Worm (Caenorhabditis elegans): ENCODE results near the gene npr-12.

Gene npr-12

DNA sequence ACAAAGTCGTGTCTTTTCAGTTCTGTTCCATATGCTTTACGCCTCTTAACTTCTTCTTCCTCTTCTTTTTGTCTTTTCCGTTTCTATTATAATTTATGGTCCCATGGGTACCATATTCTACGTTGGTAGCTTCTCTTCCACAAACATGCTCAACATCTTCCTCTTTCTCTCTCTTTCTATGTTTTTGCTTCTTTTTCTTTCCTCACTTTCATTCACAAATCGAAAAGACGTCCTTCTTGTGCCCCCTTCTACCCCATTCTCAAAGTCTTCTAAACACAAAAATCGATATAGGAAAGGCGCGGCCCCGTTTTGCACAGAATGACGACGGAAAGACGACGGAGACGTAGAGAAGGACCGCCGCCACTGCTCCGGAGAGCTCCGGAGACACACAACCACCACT is 21.2 kb upstream of the npr-12 start (continued):
- TF ChIP-seq lin-38 (GFP tag; IDR thresholded peaks at IDR 0.05): no peak
- TF ChIP-seq saeg-2 (GFP tag; IDR thresholded peaks at IDR 0.05): no peak
- TF ChIP-seq arid-1 (GFP tag; conservative IDR thresholded peaks at IDR 0.05): no peak
- TF ChIP-seq spr-3 (GFP tag; optimal IDR thresholded peaks at IDR 0.05): no peak
- TF ChIP-seq nhr-42 (GFP tag; IDR thresholded peaks at IDR 0.05): no peak
- no peak for TF ChIP-seq lin-13 (GFP tag; optimal IDR thresholded peaks at IDR 0.05)
- TF ChIP-seq egl-43 (GFP tag; IDR thresholded peaks at IDR 0.05): no peak
- no peak for TF ChIP-seq nhr-6 (tag; optimal IDR thresholded peaks at IDR 0.05)
- no peak for TF ChIP-seq fos-1 (tag; optimal IDR thresholded peaks at IDR 0.05)
- TF ChIP-seq hmg-1.1 (GFP tag; IDR thresholded peaks at IDR 0.05): peak; percentile 54; the same call in 1 of the 2 replicates
- TF ChIP-seq duxl-1 (tag; optimal IDR thresholded peaks at IDR 0.05; ENCODE audit: poor library complexity): no peak
- no peak for TF ChIP-seq tra-1 (GFP tag; IDR thresholded peaks at IDR 0.05)
- TF ChIP-seq madf-9 (GFP tag; conservative IDR thresholded peaks at IDR 0.05): no peak
- TF ChIP-seq daf-8 (GFP tag; IDR thresholded peaks at IDR 0.05): no peak
- peak; percentile 64; the same call in 1 of the 2 replicates for TF ChIP-seq ceh-20 (GFP tag; IDR thresholded peaks at IDR 0.05)

ce11 chrIV:6957341-6957740 is 19.9 kb upstream of the npr-12 start, which contains the start of gene jnk-1:
Gene jnk-1, plus strand, starts transcription at chrIV:6957641.
- no peak for TF ChIP-seq mes-2 (tag; optimal IDR thresholded peaks at IDR 0.05; ENCODE audit: poor library complexity, severe bottlenecking)
- no peak for TF ChIP-seq ctbp-1 (GFP tag; IDR thresholded peaks at IDR 0.05)
- TF ChIP-seq mxl-2 (GFP tag; conservative IDR thresholded peaks at IDR 0.05): no peak
- TF ChIP-seq zag-1 (tag; optimal IDR thresholded peaks at IDR 0.05): no peak
- no peak for TF ChIP-seq mdl-1 (tag; optimal IDR thresholded peaks at IDR 0.05)
- no peak for TF ChIP-seq duxl-1 (tag; optimal IDR thresholded peaks at IDR 0.05; ENCODE audit: poor library complexity)
- TF ChIP-seq ces-1 (GFP tag; optimal IDR thresholded peaks at IDR 0.05): no peak
- no peak for TF ChIP-seq ZK337.2 (GFP tag; IDR thresholded peaks at IDR 0.05)
- no peak for TF ChIP-seq tag-97 (GFP tag; IDR thresholded peaks at IDR 0.05)
- TF ChIP-seq ZK546.5 (tag; optimal IDR thresholded peaks at IDR 0.05): no peak

ce11 chrIV:6956668-6957067 is 19.2 kb upstream of the npr-12 start:
- TF ChIP-seq unc-62 (GFP tag; optimal IDR thresholded peaks at IDR 0.05 in 1 of 2) (peak in 1 of 2 experiments; percentile 1), unc-62 (tag; optimal IDR thresholded peaks at IDR 0.05) (no peak), aha-1 (tag) (peak; percentile 25), hlh-30 (tag; optimal IDR thresholded peaks at IDR 0.05; ENCODE audit: insufficient read depth) (peak; percentile 50), unc-39 (tag; optimal IDR thresholded peaks at IDR 0.05) (no peak), mep-1 (tag; optimal IDR thresholded peaks at IDR 0.05) (peak; percentile 27), nhr-11 (tag; optimal IDR thresholded peaks at IDR 0.05) (no peak), lsy-2 (tag; optimal IDR thresholded peaks at IDR 0.05) (peak in 1 of 2 experiments; percentile 47), ctbp-1 (GFP tag; IDR thresholded peaks at IDR 0.05) (0 out of 2 replicates have a peak, but pooled peaks have one; percentile 17), ces-1 (GFP tag; optimal IDR thresholded peaks at IDR 0.05) (peak; percentile 78), dmd-8 (GFP tag; IDR thresholded peaks at IDR 0.05) (no peak), F44E2.7 (GFP tag; IDR thresholded peaks at IDR 0.05) (no peak), Y5F2A.4 (GFP tag; optimal IDR thresholded peaks at IDR 0.05) (no peak), zip-11 (GFP tag; IDR thresholded peaks at IDR 0.05) (no peak), lin-13 (GFP tag; optimal IDR thresholded peaks at IDR 0.05) (no peak), ceh-20 (GFP tag; IDR thresholded peaks at IDR 0.05) (no peak), spr-3 (GFP tag; optimal IDR thresholded peaks at IDR 0.05) (no peak), fkh-10 (GFP tag; optimal IDR thresholded peaks at IDR 0.05) (peak; percentile 83), dmd-6 (GFP tag; IDR thresholded peaks at IDR 0.05) (0 out of 2 replicates have a peak, but pooled peaks have one; percentile 15), jun-1 (tag; optimal IDR thresholded peaks at IDR 0.05) (no peak), spr-1 (tag; optimal IDR thresholded peaks at IDR 0.05) (no peak)
